Worm (Caenorhabditis elegans): Measurements from ENCODE around the gene grl-12.

The grl-12 gene

ce11 chrV:8651007-8651711 is 14.4 kb upstream of the grl-12 start (continued):
- no peak for TF ChIP-seq rbr-2 (tag; optimal IDR thresholded peaks at IDR 0.05)
- no peak for TF ChIP-seq hmg-1.1 (GFP tag; IDR thresholded peaks at IDR 0.05)
- no peak for TF ChIP-seq ZK337.2 (GFP tag; IDR thresholded peaks at IDR 0.05)
- TF ChIP-seq lir-3 (tag; optimal IDR thresholded peaks at IDR 0.05), result no peak
- no peak for TF ChIP-seq unc-39 (tag; optimal IDR thresholded peaks at IDR 0.05)
- no peak for TF ChIP-seq spr-1 (tag; optimal IDR thresholded peaks at IDR 0.05)
- peak; percentile 56 for TF ChIP-seq mep-1 (tag; optimal IDR thresholded peaks at IDR 0.05)
- TF ChIP-seq saeg-2 (GFP tag; IDR thresholded peaks at IDR 0.05), result 0 out of 2 replicates have a peak, but pooled peaks have one; percentile 40
- no peak for TF ChIP-seq zip-2 (tag; optimal IDR thresholded peaks at IDR 0.05)
- TF ChIP-seq Y5F2A.4 (GFP tag; optimal IDR thresholded peaks at IDR 0.05), result no peak
- no peak for TF ChIP-seq sdz-12 (GFP tag; optimal IDR thresholded peaks at IDR 0.05)
- peak; percentile 73 for TF ChIP-seq T20F7.1 (GFP tag; optimal IDR thresholded peaks at IDR 0.05)
- TF ChIP-seq ceh-20 (GFP tag; IDR thresholded peaks at IDR 0.05), result peak; percentile 78
- TF ChIP-seq ceh-62 (tag; optimal IDR thresholded peaks at IDR 0.05), result no peak
- peak in 1 of 2 experiments; percentile 94 for TF ChIP-seq daf-16 (GFP tag; optimal IDR thresholded peaks at IDR 0.05)
- peak; percentile 99 for TF ChIP-seq daf-16 (tag; optimal IDR thresholded peaks at IDR 0.05)
- TF ChIP-seq lin-1 (GFP tag; IDR thresholded peaks at IDR 0.05), result peak; percentile 93; the same call in 1 of the 2 replicates
- peak; percentile 94 for TF ChIP-seq nhr-48 (tag; optimal IDR thresholded peaks at IDR 0.05)
- peak; percentile 99 for TF ChIP-seq php-3 (GFP tag; IDR thresholded peaks at IDR 0.05)
- no peak for TF ChIP-seq nhr-237 (tag; optimal IDR thresholded peaks at IDR 0.05)
- TF ChIP-seq lin-38 (GFP tag; IDR thresholded peaks at IDR 0.05), result no peak
- TF ChIP-seq skn-1 (tag; optimal IDR thresholded peaks at IDR 0.05), result no peak
- peak in 1 of 2 experiments; percentile 37 for TF ChIP-seq hif-1 (tag; optimal IDR thresholded peaks at IDR 0.05)
- TF ChIP-seq Y75B8A.6 (GFP tag; IDR thresholded peaks at IDR 0.05), result no peak
- no peak for TF ChIP-seq dmd-9 (GFP tag; IDR thresholded peaks at IDR 0.05)
- no peak for TF ChIP-seq lin-13 (GFP tag; optimal IDR thresholded peaks at IDR 0.05)
- TF ChIP-seq F26F4.8 (GFP tag; conservative IDR thresholded peaks at IDR 0.05), result no peak
- TF ChIP-seq ztf-7 (tag; optimal IDR thresholded peaks at IDR 0.05), result no peak
- TF ChIP-seq daf-8 (GFP tag; IDR thresholded peaks at IDR 0.05), result no peak
- no peak for TF ChIP-seq nhr-76 (tag; optimal IDR thresholded peaks at IDR 0.05)
- TF ChIP-seq fos-1 (tag; optimal IDR thresholded peaks at IDR 0.05), result no peak
- no peak for TF ChIP-seq spr-3 (GFP tag; optimal IDR thresholded peaks at IDR 0.05)
- TF ChIP-seq daf-12 (tag; optimal IDR thresholded peaks at IDR 0.05), result no peak
- no peak for TF ChIP-seq Y48G9A.11 (GFP tag; IDR thresholded peaks at IDR 0.05)
- TF ChIP-seq nhr-111 (GFP tag; optimal IDR thresholded peaks at IDR 0.05), result no peak
- TF ChIP-seq zag-1 (tag; optimal IDR thresholded peaks at IDR 0.05), result no peak
- TF ChIP-seq aly-2 (tag; optimal IDR thresholded peaks at IDR 0.05), result no peak
- TF ChIP-seq nhr-42 (GFP tag; IDR thresholded peaks at IDR 0.05), result no peak
- TF ChIP-seq nhr-6 (tag; optimal IDR thresholded peaks at IDR 0.05), result peak; percentile 22
- no peak for TF ChIP-seq egl-43 (GFP tag; IDR thresholded peaks at IDR 0.05)
- no peak for TF ChIP-seq ctbp-1 (GFP tag; IDR thresholded peaks at IDR 0.05)
- TF ChIP-seq pha-4 (GFP tag; IDR thresholded peaks at IDR 0.05), result peak; percentile 85; the same call in 1 of the 2 replicates
- TF ChIP-seq pha-4 (tag; optimal IDR thresholded peaks at IDR 0.05), result peak; percentile 23
- TF ChIP-seq vab-7 (GFP tag; IDR thresholded peaks at IDR 0.05), result no peak
- TF ChIP-seq lin-15B (tag; optimal IDR thresholded peaks at IDR 0.05), result no peak
- TF ChIP-seq tag-97 (GFP tag; IDR thresholded peaks at IDR 0.05), result no peak
- peak; percentile 88 for TF ChIP-seq nhr-77 (tag; optimal IDR thresholded peaks at IDR 0.05)
- no peak for TF ChIP-seq madf-5 (GFP tag; IDR thresholded peaks at IDR 0.05)
- peak; percentile 74 for TF ChIP-seq cey-2 (tag; optimal IDR thresholded peaks at IDR 0.05; ENCODE audit: borderline replicate concordance, insufficient read depth)
- peak; percentile 100 for TF ChIP-seq dmd-6 (GFP tag; IDR thresholded peaks at IDR 0.05)
- TF ChIP-seq nhr-41 (GFP tag; IDR thresholded peaks at IDR 0.05), result peak; percentile 78; the same call in 1 of the 2 replicates
- TF ChIP-seq egl-27 (tag; optimal IDR thresholded peaks at IDR 0.05), result no peak
